Fruit fly (Drosophila melanogaster) whole organism, embryonic: ENCODE measurements around the gene lilli.

Source experiments
- Antp ChIP-seq: fragments of 200-800 bp; sonication (Bioruptor generic); optimal IDR thresholded peaks from 3 replicates; lab custom pipeline; 2016; ENCODE audit warnings: missing biosample characterization, missing genetic modification characterization
- B-H1 ChIP-seq: fragments of 200-800 bp; sonication (Bioruptor generic); IDR thresholded peaks from 3 replicates; pipeline ENCODE4 v1.3.6; 2022; ENCODE audit warnings: missing biosample characterization, missing genetic modification characterization
- Bteb2 ChIP-seq: fragments of 200-800 bp; sonication (Bioruptor generic); optimal IDR thresholded peaks from 2 replicates; lab custom pipeline; 2016; ENCODE audit warnings: missing biosample characterization, missing genetic modification characterization
- CG1024 ChIP-seq: fragments of 200-800 bp; sonication (Bioruptor generic); IDR thresholded peaks from 2 replicates; pipeline ENCODE4 v1.3.6; 2022; ENCODE audit warnings: missing biosample characterization, missing genetic modification characterization
- CG10274 ChIP-seq: fragments of 200-800 bp; sonication (Bioruptor generic); optimal IDR thresholded peaks from 3 replicates; lab custom pipeline; 2017; ENCODE audit warnings: missing biosample characterization, mild to moderate bottlenecking, missing genetic modification characterization
- CG11247 ChIP-seq: fragments of 200-800 bp; sonication (Bioruptor generic); IDR thresholded peaks from 2 replicates; pipeline ENCODE4 v1.3.6; 2022; ENCODE audit warnings: missing biosample characterization, missing genetic modification characterization
- CG1602 ChIP-seq: fragments of 200-800 bp; sonication (Bioruptor generic); optimal IDR thresholded peaks from 3 replicates; lab custom pipeline; 2016; ENCODE audit warnings: missing biosample characterization, missing genetic modification characterization
- CG1603 ChIP-seq: fragments of 200-800 bp; sonication (Bioruptor generic); optimal IDR thresholded peaks from 2 replicates; lab custom pipeline; 2019; ENCODE audit warnings: missing biosample characterization, mild to moderate bottlenecking, missing genetic modification characterization, moderate library complexity
- CG16813 ChIP-seq: fragments of 200-800 bp; sonication (Bioruptor generic); IDR thresholded peaks from 3 replicates; pipeline ENCODE4 v1.3.6; 2022; ENCODE audit warnings: missing biosample characterization, missing genetic modification characterization; ENCODE audit not compliant: partially characterized antibody
- CG18619 ChIP-seq: fragments of 200-800 bp; sonication (Bioruptor generic); optimal IDR thresholded peaks from 3 replicates; lab custom pipeline; 2017; ENCODE audit warnings: missing biosample characterization, mild to moderate bottlenecking, missing genetic modification characterization
- CG31365 ChIP-seq: fragments of 200-800 bp; sonication (Bioruptor generic); optimal IDR thresholded peaks from 2 replicates; lab custom pipeline; 2018; ENCODE audit warnings: missing biosample characterization, mild to moderate bottlenecking, missing genetic modification characterization
- CG31388 ChIP-seq: fragments of 200-800 bp; sonication (Bioruptor generic); optimal IDR thresholded peaks from 2 replicates; lab custom pipeline; 2016; ENCODE audit warnings: missing biosample characterization, missing genetic modification characterization
- CG31441 ChIP-seq: fragments of 200-800 bp; sonication (Bioruptor generic); IDR thresholded peaks from 2 replicates; pipeline ENCODE4 v1.3.6; 2022; ENCODE audit warnings: missing biosample characterization, missing genetic modification characterization
- CG42726 ChIP-seq: fragments of 200-800 bp; sonication (Bioruptor generic); IDR thresholded peaks from 2 replicates; pipeline ENCODE4 v1.3.6; 2022; ENCODE audit warnings: missing biosample characterization, missing genetic modification characterization; ENCODE audit not compliant: partially characterized antibody
- CG6175 ChIP-seq: fragments of 200-800 bp; sonication (Bioruptor generic); IDR thresholded peaks from 3 replicates; pipeline ENCODE4 v1.3.6; 2022; ENCODE audit warnings: missing biosample characterization, missing genetic modification characterization
- CG6791 ChIP-seq: fragments of 200-800 bp; sonication (Bioruptor generic); IDR thresholded peaks from 3 replicates; pipeline ENCODE4 v1.3.6; 2022; ENCODE audit warnings: missing biosample characterization, missing genetic modification characterization; ENCODE audit not compliant: partially characterized antibody
- CG6813 ChIP-seq: fragments of 200-800 bp; sonication (Bioruptor generic); optimal IDR thresholded peaks from 2 replicates; lab custom pipeline; 2017; ENCODE audit warnings: missing biosample characterization, missing genetic modification characterization, mild to moderate bottlenecking, moderate library complexity, missing genetic modification reagents
- CG7786 ChIP-seq: fragments of 200-800 bp; sonication (Bioruptor generic); optimal IDR thresholded peaks from 2 replicates; lab custom pipeline; 2016; ENCODE audit warnings: missing biosample characterization, missing genetic modification characterization
- CG8281 ChIP-seq: fragments of 200-800 bp; sonication (Bioruptor generic); optimal IDR thresholded peaks from 2 replicates; lab custom pipeline; 2018; ENCODE audit warnings: missing biosample characterization, mild to moderate bottlenecking, missing genetic modification characterization, moderate library complexity
- CG9215 ChIP-seq: fragments of 200-800 bp; sonication (Bioruptor generic); IDR thresholded peaks from 2 replicates; pipeline ENCODE4 v1.3.6; 2022; ENCODE audit warnings: missing biosample characterization, missing genetic modification characterization
- Dfd ChIP-seq, 2 experiments: fragments of >200 bp; optimal IDR thresholded peaks; 2 replicates each; lab custom pipeline; 2017; ENCODE audit warnings: missing biosample characterization in 2 of 2, missing genetic modification characterization in 2 of 2
- E2f2 ChIP-seq: fragments of 200-800 bp; sonication (Bioruptor generic); IDR thresholded peaks from 2 replicates; pipeline ENCODE4 v1.3.6; 2022; ENCODE audit warnings: missing biosample characterization, missing genetic modification characterization
- Elba2 ChIP-seq: fragments of 200-800 bp; sonication (Bioruptor generic); optimal IDR thresholded peaks from 3 replicates; lab custom pipeline; 2016; ENCODE audit warnings: missing biosample characterization, missing genetic modification characterization
- Gug ChIP-seq: fragments of 200-800 bp; sonication (Bioruptor generic); IDR thresholded peaks from 4 replicates; pipeline ENCODE4 v1.3.6; 2022; ENCODE audit warnings: missing biosample characterization, missing genetic modification characterization
- Hmr ChIP-seq: fragments of 200-800 bp; sonication (Bioruptor generic); optimal IDR thresholded peaks from 3 replicates; lab custom pipeline; 2017; ENCODE audit warnings: mild to moderate bottlenecking, missing biosample characterization, missing genetic modification reagents, missing genetic modification characterization
- Kr ChIP-seq: fragments of 200-800 bp; sonication (Bioruptor generic); optimal IDR thresholded peaks from 2 replicates; lab custom pipeline; 2017; ENCODE audit warnings: missing biosample characterization, mild to moderate bottlenecking, missing genetic modification characterization
- MTF-1 ChIP-seq: fragments of 200-800 bp; sonication (Bioruptor generic); optimal IDR thresholded peaks from 2 replicates; lab custom pipeline; 2018; ENCODE audit warnings: missing biosample characterization, mild to moderate bottlenecking, missing genetic modification characterization, borderline replicate concordance
- Pdp1 ChIP-seq, 2 experiments: fragments of 200-800 bp; sonication (Bioruptor generic); optimal IDR thresholded peaks; 3 replicates each; lab custom pipeline; 2016; ENCODE audit warnings: missing biosample characterization in 2 of 2, missing genetic modification characterization in 2 of 2, mild to moderate bottlenecking in 1 of 2, moderate library complexity in 1 of 2
- Rx ChIP-seq: fragments of 200-800 bp; sonication (Bioruptor generic); IDR thresholded peaks from 2 replicates; pipeline ENCODE4 v1.3.6; 2022; ENCODE audit warnings: missing biosample characterization, missing genetic modification characterization
- Sin3A ChIP-seq: fragments of >200 bp; optimal IDR thresholded peaks from 2 replicates; lab custom pipeline; 2018
- Stat92E ChIP-seq, 3 experiments: fragments of >200 bp in 2 of 3; fragments of 200-800 bp in 1 of 3; sonication (Bioruptor generic) in 1 of 3; optimal IDR thresholded peaks; 2 replicates each; lab custom pipeline; 2017 to 2019; ENCODE audit warnings: missing biosample characterization in 3 of 3, missing genetic modification characterization in 3 of 3, mild to moderate bottlenecking in 1 of 3, moderate library complexity in 1 of 3
- abd-A ChIP-seq: fragments of 200-800 bp; sonication (Bioruptor generic); optimal IDR thresholded peaks from 3 replicates; lab custom pipeline; 2019; ENCODE audit warnings: missing biosample characterization, mild to moderate bottlenecking, missing genetic modification characterization, moderate library complexity
- ase ChIP-seq: fragments of 200-800 bp; sonication (Bioruptor generic); IDR thresholded peaks from 3 replicates; pipeline ENCODE4 v1.3.6; 2022; ENCODE audit warnings: missing biosample characterization, missing genetic modification characterization
- caup ChIP-seq: fragments of 200-800 bp; sonication (Bioruptor generic); optimal IDR thresholded peaks from 3 replicates; lab custom pipeline; 2017; ENCODE audit warnings: missing biosample characterization, mild to moderate bottlenecking, missing genetic modification characterization, moderate library complexity; ENCODE audit not compliant: severe bottlenecking
- chn ChIP-seq: fragments of 200-800 bp; sonication (Bioruptor generic); optimal IDR thresholded peaks from 2 replicates; lab custom pipeline; 2016; ENCODE audit warnings: missing biosample characterization, missing genetic modification characterization
- croc ChIP-seq: fragments of 200-800 bp; sonication (Bioruptor generic); conservative IDR thresholded peaks from 3 replicates; pipeline ENCODE4 v1.3.6; 2022; ENCODE audit warnings: missing biosample characterization, missing genetic modification characterization
- dati ChIP-seq: fragments of 200-800 bp; sonication (Bioruptor generic); IDR thresholded peaks from 2 replicates; pipeline ENCODE4 v1.3.6; 2022; ENCODE audit warnings: missing biosample characterization, missing genetic modification characterization
- ems ChIP-seq: fragments of 200-800 bp; sonication (Bioruptor generic); optimal IDR thresholded peaks from 3 replicates; lab custom pipeline; 2016; ENCODE audit warnings: missing biosample characterization, missing genetic modification characterization
- eve ChIP-seq, 2 experiments: fragments of >200 bp; optimal IDR thresholded peaks; 2 replicates each; lab custom pipeline; 2017; ENCODE audit warnings: missing biosample characterization in 2 of 2, missing genetic modification characterization in 2 of 2
- hkb ChIP-seq, 2 experiments: fragments of 200-800 bp in 1 of 2; fragments of >200 bp in 1 of 2; sonication (Bioruptor generic) in 1 of 2; IDR thresholded peaks in 1 of 2; optimal IDR thresholded peaks in 1 of 2; 2 replicates each; pipeline versions ENCODE4 v1.3.6 to Lab custom; 2017 to 2022; ENCODE audit warnings: missing biosample characterization in 1 of 2, missing genetic modification characterization in 1 of 2
- lab ChIP-seq: fragments of 200-800 bp; sonication (Bioruptor generic); optimal IDR thresholded peaks from 3 replicates; lab custom pipeline; 2017; ENCODE audit warnings: missing biosample characterization, missing genetic modification characterization, mild to moderate bottlenecking, moderate library complexity, missing genetic modification reagents
- lmd ChIP-seq: fragments of 200-800 bp; sonication (Bioruptor generic); IDR thresholded peaks from 2 replicates; pipeline ENCODE4 v1.3.6; 2022; ENCODE audit warnings: missing biosample characterization, missing genetic modification characterization
- lov ChIP-seq, 2 experiments: fragments of 200-800 bp in 1 of 2; fragments of >200 bp in 1 of 2; sonication (Bioruptor generic) in 1 of 2; IDR thresholded peaks in 1 of 2; optimal IDR thresholded peaks in 1 of 2; 2 replicates in 1 of 2; 3 replicates in 1 of 2; pipeline versions ENCODE4 v1.3.6 to Lab custom; 2017 to 2022; ENCODE audit warnings: missing biosample characterization in 1 of 2, missing genetic modification characterization in 1 of 2
- peb ChIP-seq: fragments of 200-800 bp; sonication (Bioruptor generic); IDR thresholded peaks from 2 replicates; pipeline ENCODE4 v1.3.6; 2022; ENCODE audit warnings: missing biosample characterization, missing genetic modification characterization
- sens-2 ChIP-seq: fragments of 200-800 bp; sonication (Bioruptor generic); IDR thresholded peaks from 2 replicates; pipeline ENCODE4 v1.3.6; 2022; ENCODE audit warnings: missing biosample characterization, missing genetic modification characterization
- tap ChIP-seq: fragments of 200-800 bp; optimal IDR thresholded peaks from 3 replicates; lab custom pipeline; 2019; ENCODE audit warnings: missing biosample characterization, mild to moderate bottlenecking, missing genetic modification characterization, moderate library complexity
- wor ChIP-seq: fragments of 200-800 bp; sonication (Bioruptor generic); IDR thresholded peaks from 2 replicates; pipeline ENCODE4 v1.3.6; 2022; ENCODE audit warnings: missing biosample characterization, missing genetic modification characterization
- zen ChIP-seq: fragments of 200-800 bp; sonication (Bioruptor generic); optimal IDR thresholded peaks from 3 replicates; lab custom pipeline; 2018; ENCODE audit warnings: missing biosample characterization, mild to moderate bottlenecking, missing genetic modification characterization, moderate library complexity

lilli gene

dm6 chr2L:2874542-2875194, 11.1 kb upstream of the lilli start, which contains the start of gene CG8814 (continued):
- TF ChIP-seq CG6813 (GFP tag; lab: Kevin White, UChicago), result no peak
- peak; percentile 33 for TF ChIP-seq Bteb2 (GFP tag; lab: Kevin White, UChicago)
- peak; percentile 85 for TF ChIP-seq CG16813 (GFP tag; lab: Robert Waterston, UW)
- TF ChIP-seq wor (GFP tag; lab: Robert Waterston, UW), result peak; percentile 23; the same call in 1 of the 2 replicates
- TF ChIP-seq CG1024 (GFP tag; lab: Robert Waterston, UW), result no peak
- TF ChIP-seq ase (GFP tag; lab: Robert Waterston, UW), result no peak; the same call in 2 of the 3 replicates
- no peak for TF ChIP-seq eve (GFP tag; optimal IDR thresholded peaks at IDR 0.05; lab: Kevin White, UChicago)
- peak; percentile 50 for TF ChIP-seq CG31388
- TF ChIP-seq Kr, result no peak
- TF ChIP-seq CG6791 (GFP tag; lab: Robert Waterston, UW), result peak; percentile 75; the same call in 2 of the 3 replicates
- TF ChIP-seq CG11247 (GFP tag; lab: Robert Waterston, UW), result peak; percentile 63; the same call in 1 of the 2 replicates
- peak; percentile 15 for TF ChIP-seq CG7786 (GFP tag; lab: Kevin White, UChicago)
- peak; percentile 69 for TF ChIP-seq Hmr (GFP tag; lab: Kevin White, UChicago)
- TF ChIP-seq chn, result no peak
- TF ChIP-seq CG42726 (GFP tag; lab: Robert Waterston, UW), result 0 out of 2 replicates have a peak, but pooled peaks have one; percentile 14
- TF ChIP-seq hkb (optimal IDR thresholded peaks at IDR 0.05; lab: Kevin White, UChicago), result no peak
- TF ChIP-seq hkb (GFP tag; IDR thresholded peaks at IDR 0.05; lab: Robert Waterston, UW), result no peak
- TF ChIP-seq CG6175 (GFP tag; lab: Robert Waterston, UW), result no peak
- peak; percentile 76 for TF ChIP-seq Sin3A (lab: Kevin White, UChicago)
- no peak for TF ChIP-seq sens-2 (GFP tag; lab: Robert Waterston, UW)
- peak; percentile 57; the same call in 1 of the 2 replicates for TF ChIP-seq lmd
- TF ChIP-seq CG1603, result peak; percentile 42
- TF ChIP-seq MTF-1, result peak; percentile 12
- TF ChIP-seq caup (GFP tag; lab: Kevin White, UChicago), result peak; percentile 41
- TF ChIP-seq Antp (GFP tag; lab: Kevin White, UChicago), result peak; percentile 36
- no peak for TF ChIP-seq Dfd (GFP tag; optimal IDR thresholded peaks at IDR 0.05; lab: Kevin White, UChicago)
- no peak for TF ChIP-seq ems (GFP tag; lab: Kevin White, UChicago)
- TF ChIP-seq Pdp1 (GFP tag; optimal IDR thresholded peaks at IDR 0.05; lab: Kevin White, UChicago), result peak in 1 of 2 experiments; percentile 44
- no peak for TF ChIP-seq tap (tag; lab: Kevin White, UChicago)
- TF ChIP-seq abd-A (tag; lab: Kevin White, UChicago), result peak; percentile 78
- TF ChIP-seq Gug (GFP tag; lab: Robert Waterston, UW), result peak; percentile 77; the same call in 3 of the 4 replicates
- peak; percentile 52 for TF ChIP-seq zen (tag; lab: Kevin White, UChicago)
- TF ChIP-seq CG18619 (GFP tag; lab: Kevin White, UChicago), result peak; percentile 57
- TF ChIP-seq Rx (GFP tag; lab: Robert Waterston, UW), result 0 out of 2 replicates have a peak, but pooled peaks have one; percentile 43
- TF ChIP-seq Stat92E (GFP tag; optimal IDR thresholded peaks at IDR 0.05; lab: Kevin White, UChicago), result no peak
- peak; percentile 75; the same call in 1 of the 2 replicates for TF ChIP-seq CG31441 (GFP tag; lab: Robert Waterston, UW)
- TF ChIP-seq E2f2 (GFP tag; lab: Robert Waterston, UW), result peak; percentile 82
- no peak for TF ChIP-seq dati (GFP tag; lab: Robert Waterston, UW)
- TF ChIP-seq lab (GFP tag; lab: Kevin White, UChicago), result peak; percentile 75
- TF ChIP-seq CG31365 (tag; lab: Kevin White, UChicago), result no peak
- TF ChIP-seq croc (GFP tag; lab: Robert Waterston, UW), result peak; percentile 51; the same call in 2 of the 3 replicates
- no peak for TF ChIP-seq Elba2 (GFP tag; lab: Kevin White, UChicago)
- no peak for TF ChIP-seq peb
- peak; percentile 67 for TF ChIP-seq CG1602 (GFP tag; lab: Kevin White, UChicago)
- peak; percentile 74 for TF ChIP-seq CG10274 (GFP tag; lab: Kevin White, UChicago)
- no peak for TF ChIP-seq CG8281 (tag; lab: Kevin White, UChicago)
- peak; percentile 80 for TF ChIP-seq CG9215 (GFP tag; lab: Robert Waterston, UW)
- TF ChIP-seq lov (optimal IDR thresholded peaks at IDR 0.05; lab: Kevin White, UChicago), result no peak
- TF ChIP-seq lov (GFP tag; IDR thresholded peaks at IDR 0.05; lab: Robert Waterston, UW), result no peak
- TF ChIP-seq B-H1, result peak; percentile 55
